Fruit fly (Drosophila melanogaster) whole organism, embryonic: ENCODE measurements around the gene Snr1.
A peak's percentile ranks its signal among the peaks of the same experiment; 100 is the strongest.

ENCODE experiments used
- Atf-2 ChIP-seq: fragments of 200-800 bp; sonication (Bioruptor generic); optimal IDR thresholded peaks from 2 replicates; lab custom pipeline; 2016; ENCODE audit warnings: missing biosample characterization, missing genetic modification characterization
- BEAF-32 ChIP-seq: fragments of 200-800 bp; sonication (Bioruptor generic); optimal IDR thresholded peaks from 3 replicates; lab custom pipeline; 2017; ENCODE audit warnings: missing biosample characterization, missing genetic modification characterization, mild to moderate bottlenecking, moderate library complexity, missing genetic modification reagents
- CG10209 ChIP-seq: fragments of 200-800 bp; sonication (Bioruptor generic); optimal IDR thresholded peaks from 3 replicates; lab custom pipeline; 2017; ENCODE audit warnings: missing biosample characterization, mild to moderate bottlenecking, missing genetic modification characterization, missing genetic modification reagents
- CG10267 ChIP-seq: fragments of 200-800 bp; sonication (Bioruptor generic); optimal IDR thresholded peaks from 2 replicates; lab custom pipeline; 2018; ENCODE audit warnings: missing biosample characterization, mild to moderate bottlenecking, missing genetic modification characterization, moderate library complexity
- CG10431 ChIP-seq: fragments of 200-800 bp; sonication (Bioruptor generic); optimal IDR thresholded peaks from 3 replicates; lab custom pipeline; 2018; ENCODE audit warnings: missing biosample characterization, mild to moderate bottlenecking, missing genetic modification characterization
- CG12769 ChIP-seq: fragments of 200-800 bp; sonication (Bioruptor generic); optimal IDR thresholded peaks from 2 replicates; lab custom pipeline; 2019; ENCODE audit warnings: missing biosample characterization, mild to moderate bottlenecking, missing genetic modification characterization, moderate library complexity
- CG14710 ChIP-seq: fragments of 200-800 bp; sonication (Bioruptor generic); optimal IDR thresholded peaks from 3 replicates; lab custom pipeline; 2019; ENCODE audit warnings: missing biosample characterization, mild to moderate bottlenecking, missing genetic modification characterization, moderate library complexity
- CG14860 ChIP-seq: fragments of 200-800 bp; sonication (Bioruptor generic); IDR thresholded peaks from 3 replicates; pipeline ENCODE4 v1.3.6; 2022; ENCODE audit warnings: missing biosample characterization, missing genetic modification characterization; ENCODE audit not compliant: partially characterized antibody
- CG18262 ChIP-seq: fragments of 200-800 bp; optimal IDR thresholded peaks from 3 replicates; lab custom pipeline; 2019; ENCODE audit warnings: missing biosample characterization, mild to moderate bottlenecking, missing genetic modification characterization, moderate library complexity
- CG1832 ChIP-seq: fragments of 200-800 bp; sonication (Bioruptor generic); optimal IDR thresholded peaks from 2 replicates; lab custom pipeline; 2017; ENCODE audit warnings: missing biosample characterization, mild to moderate bottlenecking, missing genetic modification characterization, inconsistent platforms
- CG2116 ChIP-seq: fragments of 200-800 bp; sonication (Bioruptor generic); optimal IDR thresholded peaks from 3 replicates; lab custom pipeline; 2018; ENCODE audit warnings: missing biosample characterization, mild to moderate bottlenecking, missing genetic modification characterization
- CG2199 ChIP-seq: fragments of 200-800 bp; sonication (Bioruptor generic); IDR thresholded peaks from 3 replicates; pipeline ENCODE4 v1.3.6; 2022; ENCODE audit warnings: missing biosample characterization, missing genetic modification characterization
- CG34376 ChIP-seq: fragments of 200-800 bp; sonication (Bioruptor generic); optimal IDR thresholded peaks from 2 replicates; lab custom pipeline; 2018; ENCODE audit warnings: missing biosample characterization, mild to moderate bottlenecking, missing genetic modification characterization
- CG34422 ChIP-seq: fragments of 200-800 bp; sonication (Bioruptor generic); IDR thresholded peaks from 3 replicates; pipeline ENCODE4 v1.3.6; 2022; ENCODE audit warnings: missing biosample characterization, missing genetic modification characterization
- CG3726 ChIP-seq: fragments of 200-800 bp; sonication (Bioruptor generic); IDR thresholded peaks from 3 replicates; pipeline ENCODE4, ENCODE4 v1.3.6; 2022; ENCODE audit warnings: missing biosample characterization, missing genetic modification characterization
- CG3995 ChIP-seq: fragments of 200-800 bp; sonication (Bioruptor generic); optimal IDR thresholded peaks from 3 replicates; lab custom pipeline; 2016; ENCODE audit warnings: missing biosample characterization, missing genetic modification characterization
- CG4617 ChIP-seq: fragments of 200-800 bp; sonication (Bioruptor generic); optimal IDR thresholded peaks from 3 replicates; lab custom pipeline; 2016; ENCODE audit warnings: missing biosample characterization, missing genetic modification characterization, borderline replicate concordance
- CTCF ChIP-seq: fragments of 200-800 bp; sonication (Bioruptor generic); optimal IDR thresholded peaks from 2 replicates; lab custom pipeline; 2017; ENCODE audit warnings: missing biosample characterization, mild to moderate bottlenecking, missing genetic modification characterization, moderate library complexity
- CkIIα-i1 ChIP-seq: fragments of 200-800 bp; sonication (Bioruptor generic); IDR thresholded peaks from 2 replicates; pipeline ENCODE4 v1.3.6; 2022; ENCODE audit warnings: missing biosample characterization, missing genetic modification characterization
- CrebB ChIP-seq: fragments of 200-800 bp; sonication (Bioruptor generic); optimal IDR thresholded peaks from 3 replicates; lab custom pipeline; 2018; ENCODE audit warnings: missing biosample characterization, mild to moderate bottlenecking, missing genetic modification characterization
- HmgZ ChIP-seq: fragments of 200-800 bp; sonication (Bioruptor generic); optimal IDR thresholded peaks from 2 replicates; lab custom pipeline; 2018; ENCODE audit warnings: missing biosample characterization, mild to moderate bottlenecking, missing genetic modification characterization
- Hmr ChIP-seq: fragments of 200-800 bp; sonication (Bioruptor generic); optimal IDR thresholded peaks from 3 replicates; lab custom pipeline; 2017; ENCODE audit warnings: mild to moderate bottlenecking, missing biosample characterization, missing genetic modification reagents, missing genetic modification characterization
- Hr39 ChIP-seq: fragments of >200 bp; optimal IDR thresholded peaks from 2 replicates; lab custom pipeline; 2017
- Med ChIP-seq: fragments of 200-800 bp; sonication (Bioruptor generic); peaks from one replicate; lab custom pipeline; 2016; ENCODE audit warnings: missing biosample characterization, missing genetic modification characterization, mild to moderate bottlenecking, inconsistent platforms, moderate library complexity
- Mrtf ChIP-seq: fragments of 200-800 bp; sonication (Bioruptor generic); IDR thresholded peaks from 3 replicates; pipeline ENCODE4 v1.3.6; 2022; ENCODE audit warnings: missing biosample characterization, missing genetic modification characterization
- NC2β ChIP-seq: fragments of 200-800 bp; sonication (Bioruptor generic); optimal IDR thresholded peaks from 2 replicates; lab custom pipeline; 2016; ENCODE audit warnings: missing biosample characterization, missing genetic modification characterization
- Oli ChIP-seq: fragments of 200-800 bp; sonication (Bioruptor generic); optimal IDR thresholded peaks from 2 replicates; lab custom pipeline; 2018; ENCODE audit warnings: missing biosample characterization, mild to moderate bottlenecking, missing genetic modification characterization, moderate library complexity
- PHDP ChIP-seq: fragments of 200-800 bp; sonication (Bioruptor generic); optimal IDR thresholded peaks from 3 replicates; lab custom pipeline; 2018; ENCODE audit warnings: missing biosample characterization, mild to moderate bottlenecking, missing genetic modification characterization, moderate library complexity
- Side ChIP-seq: fragments of 200-800 bp; sonication (Bioruptor generic); optimal IDR thresholded peaks from 2 replicates; lab custom pipeline; 2016; ENCODE audit warnings: missing biosample characterization, missing genetic modification characterization
- Sox102F ChIP-seq: fragments of 200-800 bp; sonication (Bioruptor generic); optimal IDR thresholded peaks from 2 replicates; lab custom pipeline; 2018; ENCODE audit warnings: missing biosample characterization, mild to moderate bottlenecking, missing genetic modification characterization, moderate library complexity
- Sry-δ ChIP-seq: fragments of 200-800 bp; sonication (Bioruptor generic); optimal IDR thresholded peaks from 2 replicates; lab custom pipeline; 2016; ENCODE audit warnings: missing biosample characterization, missing genetic modification characterization
- Stat92E ChIP-seq, 3 experiments: fragments of >200 bp in 2 of 3; fragments of 200-800 bp in 1 of 3; sonication (Bioruptor generic) in 1 of 3; optimal IDR thresholded peaks; 2 replicates each; lab custom pipeline; 2017 to 2019; ENCODE audit warnings: missing biosample characterization in 3 of 3, missing genetic modification characterization in 3 of 3, mild to moderate bottlenecking in 1 of 3, moderate library complexity in 1 of 3
- YL-1 ChIP-seq: fragments of 200-800 bp; sonication (Bioruptor generic); optimal IDR thresholded peaks from 3 replicates; lab custom pipeline; 2017; ENCODE audit warnings: missing biosample characterization, mild to moderate bottlenecking, missing genetic modification characterization
- amos ChIP-seq: fragments of 200-800 bp; sonication (Bioruptor generic); IDR thresholded peaks from 2 replicates; pipeline ENCODE4 v1.3.6; 2022; ENCODE audit warnings: missing biosample characterization, missing genetic modification characterization; ENCODE audit not compliant: partially characterized antibody
- bbx ChIP-seq: fragments of 200-800 bp; sonication (Bioruptor generic); IDR thresholded peaks from 2 replicates; pipeline ENCODE4 v1.3.6; 2022; ENCODE audit warnings: missing biosample characterization, missing genetic modification characterization; ENCODE audit not compliant: partially characterized antibody
- bigmax ChIP-seq: fragments of 200-800 bp; sonication (Bioruptor generic); optimal IDR thresholded peaks from 2 replicates; lab custom pipeline; 2018; ENCODE audit warnings: missing biosample characterization, mild to moderate bottlenecking, missing genetic modification characterization
- bowl ChIP-seq: fragments of 200-800 bp; sonication (Bioruptor generic); IDR thresholded peaks from 2 replicates; pipeline ENCODE4 v1.3.6; 2022; ENCODE audit warnings: missing biosample characterization, missing genetic modification characterization
- br ChIP-seq: fragments of >200 bp; optimal IDR thresholded peaks from 2 replicates; lab custom pipeline; 2017
- ewg ChIP-seq: fragments of 200-800 bp; sonication (Bioruptor generic); optimal IDR thresholded peaks from 3 replicates; lab custom pipeline; 2017; ENCODE audit warnings: mild to moderate bottlenecking, missing biosample characterization, missing genetic modification reagents, missing genetic modification characterization
- ftz-f1 ChIP-seq: fragments of 200-800 bp; sonication (Bioruptor generic); optimal IDR thresholded peaks from 2 replicates; lab custom pipeline; 2016; ENCODE audit warnings: missing biosample characterization, missing genetic modification characterization
- gsb ChIP-seq: fragments of 200-800 bp; sonication (Bioruptor generic); IDR thresholded peaks from 2 replicates; pipeline ENCODE4 v1.3.6; 2022; ENCODE audit warnings: missing biosample characterization, missing genetic modification characterization
- lilli ChIP-seq: fragments of 200-800 bp; sonication (Bioruptor generic); optimal IDR thresholded peaks from 3 replicates; lab custom pipeline; 2016; ENCODE audit warnings: missing biosample characterization, missing genetic modification characterization
- maf-S ChIP-seq: fragments of 200-800 bp; sonication (Bioruptor generic); optimal IDR thresholded peaks from 2 replicates; lab custom pipeline; 2016; ENCODE audit warnings: missing biosample characterization, missing genetic modification characterization
- nom ChIP-seq: fragments of 200-800 bp; sonication (Bioruptor generic); optimal IDR thresholded peaks from 2 replicates; lab custom pipeline; 2017; ENCODE audit warnings: missing biosample characterization, missing genetic modification characterization, mild to moderate bottlenecking, moderate library complexity, missing genetic modification reagents
- phol ChIP-seq: fragments of 200-800 bp; sonication (Bioruptor generic); optimal IDR thresholded peaks from 3 replicates; lab custom pipeline; 2018; ENCODE audit warnings: missing biosample characterization, mild to moderate bottlenecking, missing genetic modification characterization, moderate library complexity
- psq ChIP-seq: fragments of 200-800 bp; sonication (Bioruptor generic); optimal IDR thresholded peaks from 2 replicates; lab custom pipeline; 2017; ENCODE audit warnings: missing biosample characterization, missing genetic modification characterization
- stwl ChIP-seq: fragments of 200-800 bp; sonication (Bioruptor generic); optimal IDR thresholded peaks from 3 replicates; lab custom pipeline; 2018; ENCODE audit warnings: missing biosample characterization, mild to moderate bottlenecking, missing genetic modification characterization, moderate library complexity
- tin ChIP-seq: fragments of 200-800 bp; sonication (Bioruptor generic); optimal IDR thresholded peaks from 3 replicates; lab custom pipeline; 2016; ENCODE audit warnings: missing biosample characterization, missing genetic modification characterization
- tup ChIP-seq: fragments of 200-800 bp; sonication (Bioruptor generic); optimal IDR thresholded peaks from 2 replicates; lab custom pipeline; 2016; ENCODE audit warnings: missing biosample characterization, mild to moderate bottlenecking, missing genetic modification characterization, moderate library complexity

Gene Snr1

dm6 chr3R:5463199-5463949 lies 7.4 kb upstream of the Snr1 start (continued):
- TF ChIP-seq Stat92E (GFP tag; optimal IDR thresholded peaks at IDR 0.05; lab: Kevin White, UChicago) (peak in 1 of 3 experiments; percentile 30), HmgZ (tag; lab: Kevin White, UChicago) (peak; percentile 59), CG10209 (GFP tag; lab: Kevin White, UChicago) (no peak), CG10431 (GFP tag; lab: Kevin White, UChicago) (peak; percentile 5), BEAF-32 (GFP tag; lab: Kevin White, UChicago) (peak; percentile 34), CkIIα-i1 (GFP tag; lab: Robert Waterston, UW) (no peak), Hmr (GFP tag; lab: Kevin White, UChicago) (peak; percentile 17), bbx (GFP tag; lab: Robert Waterston, UW) (peak; percentile 22; the same call in 1 of the 2 replicates), Side (GFP tag; lab: Kevin White, UChicago) (no peak), CrebB (peak; percentile 1), Med (peak; percentile 45), stwl (tag; lab: Kevin White, UChicago) (peak; percentile 83), gsb (GFP tag; lab: Robert Waterston, UW) (no peak), Oli (tag; lab: Kevin White, UChicago) (no peak), CG3995 (GFP tag; lab: Kevin White, UChicago) (no peak), CG18262 (tag; lab: Kevin White, UChicago) (no peak), ewg (no peak), CG10267 (peak; percentile 30), Atf-2 (GFP tag; lab: Kevin White, UChicago) (no peak), CG3726 (GFP tag; lab: Robert Waterston, UW) (no peak), YL-1 (GFP tag; lab: Kevin White, UChicago) (peak; percentile 43), CG14860 (GFP tag; lab: Robert Waterston, UW) (0 out of 3 replicates have a peak, but pooled peaks have one; percentile 9), tup (GFP tag; lab: Kevin White, UChicago) (no peak), CG14710 (tag; lab: Kevin White, UChicago) (peak; percentile 85), amos (GFP tag; lab: Robert Waterston, UW) (no peak), Mrtf (no peak), NC2β (GFP tag; lab: Kevin White, UChicago) (no peak), lilli (GFP tag; lab: Kevin White, UChicago) (no peak), CG1832 (peak; percentile 54), CG2116 (peak; percentile 8), CG12769 (tag; lab: Kevin White, UChicago) (peak; percentile 47), nom (GFP tag; lab: Kevin White, UChicago) (peak; percentile 50), Sry-δ (GFP tag; lab: Kevin White, UChicago) (peak; percentile 35), phol (tag; lab: Kevin White, UChicago) (peak; percentile 68), CG34376 (peak; percentile 58), Hr39 (no peak), bowl (GFP tag; lab: Robert Waterston, UW) (0 out of 2 replicates have a peak, but pooled peaks have one; percentile 20), tin (GFP tag; lab: Kevin White, UChicago) (no peak), br (lab: Kevin White, UChicago) (no peak), CG4617 (GFP tag; lab: Kevin White, UChicago) (peak; percentile 8), CG34422 (GFP tag; lab: Robert Waterston, UW) (peak; percentile 82; the same call in 1 of the 3 replicates), psq (GFP tag; lab: Kevin White, UChicago) (no peak), CTCF (GFP tag; lab: Kevin White, UChicago) (no peak), PHDP (tag; lab: Kevin White, UChicago) (no peak), CG2199 (no peak), Sox102F (GFP tag; lab: Kevin White, UChicago) (no peak), bigmax (GFP tag; lab: Kevin White, UChicago) (no peak), ftz-f1 (GFP tag; lab: Kevin White, UChicago) (no peak), maf-S (GFP tag; lab: Kevin White, UChicago) (no peak)
